Fruit fly (Drosophila melanogaster) whole organism, embryonic: ENCODE measurements around the gene Yif1.

Experiments used
- ATbp ChIP-seq: fragments of 200-800 bp; sonication (Bioruptor generic); optimal IDR thresholded peaks from 2 replicates; lab custom pipeline; 2017; ENCODE audit warnings: missing biosample characterization, mild to moderate bottlenecking, missing genetic modification characterization, missing genetic modification reagents
- Abd-B ChIP-seq: fragments of 200-800 bp; sonication (Bioruptor generic); optimal IDR thresholded peaks from 2 replicates; lab custom pipeline; 2018; ENCODE audit warnings: missing biosample characterization, mild to moderate bottlenecking, missing genetic modification characterization, moderate library complexity
- BEAF-32 ChIP-seq: fragments of 200-800 bp; sonication (Bioruptor generic); optimal IDR thresholded peaks from 3 replicates; lab custom pipeline; 2017; ENCODE audit warnings: missing biosample characterization, missing genetic modification characterization, mild to moderate bottlenecking, moderate library complexity, missing genetic modification reagents
- CG10267 ChIP-seq: fragments of 200-800 bp; sonication (Bioruptor generic); optimal IDR thresholded peaks from 2 replicates; lab custom pipeline; 2018; ENCODE audit warnings: missing biosample characterization, mild to moderate bottlenecking, missing genetic modification characterization, moderate library complexity
- CG12391 ChIP-seq: fragments of 200-800 bp; sonication (Bioruptor generic); optimal IDR thresholded peaks from 3 replicates; lab custom pipeline; 2018; ENCODE audit warnings: missing biosample characterization, mild to moderate bottlenecking, missing genetic modification characterization, moderate library complexity
- CG12659 ChIP-seq: fragments of 200-800 bp; sonication (Bioruptor generic); optimal IDR thresholded peaks from 3 replicates; lab custom pipeline; 2017; ENCODE audit warnings: mild to moderate bottlenecking, missing biosample characterization, missing genetic modification reagents, missing genetic modification characterization
- CG15479 ChIP-seq: fragments of 200-800 bp; sonication (Bioruptor generic); optimal IDR thresholded peaks from 3 replicates; lab custom pipeline; 2019; ENCODE audit warnings: missing biosample characterization, mild to moderate bottlenecking, missing genetic modification characterization, moderate library complexity
- CG16813 ChIP-seq: fragments of 200-800 bp; sonication (Bioruptor generic); IDR thresholded peaks from 3 replicates; pipeline ENCODE4 v1.3.6; 2022; ENCODE audit warnings: missing biosample characterization, missing genetic modification characterization; ENCODE audit not compliant: partially characterized antibody
- CG16815 ChIP-seq: fragments of 200-800 bp; sonication (Bioruptor generic); optimal IDR thresholded peaks from 3 replicates; lab custom pipeline; 2017; ENCODE audit warnings: missing biosample characterization, mild to moderate bottlenecking, missing genetic modification characterization
- CG17359 ChIP-seq: fragments of 200-800 bp; sonication (Bioruptor generic); optimal IDR thresholded peaks from 3 replicates; lab custom pipeline; 2018; ENCODE audit warnings: missing biosample characterization, mild to moderate bottlenecking, missing genetic modification characterization, moderate library complexity
- CG2712 ChIP-seq: fragments of 200-800 bp; optimal IDR thresholded peaks from 3 replicates; lab custom pipeline; 2019; ENCODE audit warnings: missing biosample characterization, mild to moderate bottlenecking, missing genetic modification characterization, moderate library complexity
- CG30020 ChIP-seq: fragments of 200-800 bp; optimal IDR thresholded peaks from 2 replicates; lab custom pipeline; 2019; ENCODE audit warnings: missing biosample characterization, mild to moderate bottlenecking, missing genetic modification characterization, moderate library complexity
- CG31441 ChIP-seq: fragments of 200-800 bp; sonication (Bioruptor generic); IDR thresholded peaks from 2 replicates; pipeline ENCODE4 v1.3.6; 2022; ENCODE audit warnings: missing biosample characterization, missing genetic modification characterization
- CG5245 ChIP-seq: fragments of 200-800 bp; sonication (Bioruptor generic); optimal IDR thresholded peaks from 3 replicates; lab custom pipeline; 2016; ENCODE audit warnings: missing biosample characterization, missing genetic modification characterization
- CG7745 ChIP-seq: fragments of 200-800 bp; sonication (Bioruptor generic); optimal IDR thresholded peaks from 2 replicates; lab custom pipeline; 2018; ENCODE audit warnings: missing biosample characterization, mild to moderate bottlenecking, missing genetic modification characterization, moderate library complexity
- CG7786 ChIP-seq: fragments of 200-800 bp; sonication (Bioruptor generic); optimal IDR thresholded peaks from 2 replicates; lab custom pipeline; 2016; ENCODE audit warnings: missing biosample characterization, missing genetic modification characterization
- CG8924 ChIP-seq: fragments of 200-800 bp; optimal IDR thresholded peaks from 3 replicates; lab custom pipeline; 2019; ENCODE audit warnings: missing biosample characterization, mild to moderate bottlenecking, missing genetic modification characterization, moderate library complexity
- CG9797 ChIP-seq: fragments of 200-800 bp; sonication (Bioruptor generic); optimal IDR thresholded peaks from 3 replicates; lab custom pipeline; 2018; ENCODE audit warnings: missing biosample characterization, mild to moderate bottlenecking, missing genetic modification characterization
- CG9817 ChIP-seq: fragments of 200-800 bp; sonication (Bioruptor generic); optimal IDR thresholded peaks from 2 replicates; lab custom pipeline; 2018; ENCODE audit warnings: missing biosample characterization, mild to moderate bottlenecking, missing genetic modification characterization, moderate library complexity
- CG9932 ChIP-seq: fragments of 200-800 bp; sonication (Bioruptor generic); IDR thresholded peaks from 2 replicates; pipeline ENCODE4 v1.3.6; 2022; ENCODE audit warnings: missing biosample characterization, missing genetic modification characterization
- CoRest ChIP-seq: fragments of 200-800 bp; sonication (Bioruptor generic); optimal IDR thresholded peaks from 3 replicates; lab custom pipeline; 2018; ENCODE audit warnings: missing biosample characterization, mild to moderate bottlenecking, missing genetic modification characterization, moderate library complexity
- D19B ChIP-seq: fragments of 200-800 bp; sonication (Bioruptor generic); optimal IDR thresholded peaks from 2 replicates; lab custom pipeline; 2017; ENCODE audit warnings: missing biosample characterization, mild to moderate bottlenecking, missing genetic modification characterization
- Dbx ChIP-seq: fragments of 200-800 bp; sonication (Bioruptor generic); IDR thresholded peaks from 3 replicates; pipeline ENCODE4 v1.3.6; 2022; ENCODE audit warnings: missing biosample characterization, missing genetic modification characterization
- Dref ChIP-seq: fragments of 200-800 bp; sonication (Bioruptor generic); IDR thresholded peaks from 2 replicates; pipeline ENCODE4 v1.3.6; 2022; ENCODE audit warnings: missing biosample characterization, missing genetic modification characterization
- Ets97D ChIP-seq: fragments of 200-800 bp; sonication (Bioruptor generic); optimal IDR thresholded peaks from 3 replicates; lab custom pipeline; 2016; ENCODE audit warnings: missing biosample characterization, missing genetic modification characterization
- HLH3B ChIP-seq: fragments of 200-800 bp; sonication (Bioruptor generic); IDR thresholded peaks from 2 replicates; pipeline ENCODE4 v1.3.6; 2022; ENCODE audit warnings: missing biosample characterization, missing genetic modification characterization
- HLH4C ChIP-seq: fragments of 200-800 bp; sonication (Bioruptor generic); IDR thresholded peaks from 3 replicates; pipeline ENCODE4 v1.3.6; 2022; ENCODE audit warnings: missing biosample characterization, missing genetic modification characterization; ENCODE audit not compliant: partially characterized antibody
- HLH54F ChIP-seq: fragments of 200-800 bp; sonication (Bioruptor generic); optimal IDR thresholded peaks from 3 replicates; lab custom pipeline; 2016; ENCODE audit warnings: missing biosample characterization, missing genetic modification characterization
- MBD-R2 ChIP-seq: fragments of 200-800 bp; sonication (Bioruptor generic); IDR thresholded peaks from 2 replicates; pipeline ENCODE4 v1.3.6; 2022; ENCODE audit warnings: missing biosample characterization, missing genetic modification characterization
- Ptx1 ChIP-seq: fragments of 200-800 bp; sonication (Bioruptor generic); IDR thresholded peaks from 2 replicates; pipeline ENCODE4 v1.3.6; 2022; ENCODE audit warnings: missing biosample characterization, missing genetic modification characterization
- TFAM ChIP-seq: fragments of 200-800 bp; sonication (Bioruptor generic); optimal IDR thresholded peaks from 2 replicates; lab custom pipeline; 2017; ENCODE audit warnings: missing biosample characterization, missing genetic modification characterization, inconsistent platforms
- amos ChIP-seq: fragments of 200-800 bp; sonication (Bioruptor generic); IDR thresholded peaks from 2 replicates; pipeline ENCODE4 v1.3.6; 2022; ENCODE audit warnings: missing biosample characterization, missing genetic modification characterization; ENCODE audit not compliant: partially characterized antibody
- ase ChIP-seq: fragments of 200-800 bp; sonication (Bioruptor generic); IDR thresholded peaks from 3 replicates; pipeline ENCODE4 v1.3.6; 2022; ENCODE audit warnings: missing biosample characterization, missing genetic modification characterization
- az2 ChIP-seq: fragments of 200-800 bp; sonication (Bioruptor generic); optimal IDR thresholded peaks from 3 replicates; lab custom pipeline; 2016; ENCODE audit warnings: missing biosample characterization, missing genetic modification characterization
- bcd ChIP-seq: fragments of 200-800 bp; sonication (Bioruptor generic); optimal IDR thresholded peaks from 2 replicates; lab custom pipeline; 2017; ENCODE audit warnings: missing biosample characterization, mild to moderate bottlenecking, missing genetic modification characterization
- bowl ChIP-seq: fragments of 200-800 bp; sonication (Bioruptor generic); IDR thresholded peaks from 2 replicates; pipeline ENCODE4 v1.3.6; 2022; ENCODE audit warnings: missing biosample characterization, missing genetic modification characterization
- ci ChIP-seq: fragments of 200-800 bp; sonication (Bioruptor generic); IDR thresholded peaks from 3 replicates; pipeline ENCODE4 v1.3.6; 2022; ENCODE audit warnings: missing biosample characterization, missing genetic modification characterization
- danr ChIP-seq: fragments of 200-800 bp; sonication (Bioruptor generic); IDR thresholded peaks from 2 replicates; pipeline ENCODE4 v1.3.6; 2022; ENCODE audit warnings: missing biosample characterization, missing genetic modification characterization
- gfzf ChIP-seq: fragments of 200-800 bp; sonication (Bioruptor generic); optimal IDR thresholded peaks from 2 replicates; lab custom pipeline; 2016; ENCODE audit warnings: missing biosample characterization, mild to moderate bottlenecking, missing genetic modification characterization, moderate library complexity
- ind ChIP-seq: fragments of 200-800 bp; sonication (Bioruptor generic); optimal IDR thresholded peaks from 3 replicates; lab custom pipeline; 2016; ENCODE audit warnings: missing biosample characterization, missing genetic modification characterization
- kay ChIP-seq: fragments of 200-800 bp; sonication (Bioruptor generic); optimal IDR thresholded peaks from 2 replicates; lab custom pipeline; 2016; ENCODE audit warnings: missing biosample characterization, missing genetic modification characterization
- pan ChIP-seq, 4 experiments: fragments of >200 bp in 3 of 4; fragments of 200-800 bp in 1 of 4; sonication (Bioruptor generic) in 1 of 4; optimal IDR thresholded peaks in 3 of 4; IDR thresholded peaks in 1 of 4; 2 replicates each; pipeline versions ENCODE4 v1.3.6 to Lab custom; 2017 to 2022; ENCODE audit warnings: missing biosample characterization in 2 of 4, missing genetic modification characterization in 2 of 4, mixed read lengths in 1 of 4
- phol ChIP-seq: fragments of 200-800 bp; sonication (Bioruptor generic); optimal IDR thresholded peaks from 3 replicates; lab custom pipeline; 2018; ENCODE audit warnings: missing biosample characterization, mild to moderate bottlenecking, missing genetic modification characterization, moderate library complexity
- ranshi ChIP-seq: fragments of 200-800 bp; sonication (Bioruptor generic); IDR thresholded peaks from 2 replicates; pipeline ENCODE4 v1.3.6; 2022; ENCODE audit warnings: missing biosample characterization, missing genetic modification characterization
- row ChIP-seq: fragments of 200-800 bp; sonication (Bioruptor generic); IDR thresholded peaks from 3 replicates; pipeline ENCODE4 v1.3.6; 2022; ENCODE audit warnings: missing biosample characterization, missing genetic modification characterization
- sens ChIP-seq: fragments of 200-800 bp; sonication (Bioruptor generic); peaks from one replicate; lab custom pipeline; 2016; ENCODE audit warnings: missing biosample characterization, missing genetic modification characterization
- slbo ChIP-seq: fragments of 200-800 bp; sonication (Bioruptor generic); IDR thresholded peaks from 2 replicates; pipeline ENCODE4 v1.3.6; 2022; ENCODE audit warnings: missing biosample characterization, missing genetic modification characterization
- trem ChIP-seq: fragments of 200-800 bp; optimal IDR thresholded peaks from 3 replicates; lab custom pipeline; 2019; ENCODE audit warnings: missing biosample characterization, mild to moderate bottlenecking, missing genetic modification characterization, moderate library complexity

Gene Yif1

DNA sequence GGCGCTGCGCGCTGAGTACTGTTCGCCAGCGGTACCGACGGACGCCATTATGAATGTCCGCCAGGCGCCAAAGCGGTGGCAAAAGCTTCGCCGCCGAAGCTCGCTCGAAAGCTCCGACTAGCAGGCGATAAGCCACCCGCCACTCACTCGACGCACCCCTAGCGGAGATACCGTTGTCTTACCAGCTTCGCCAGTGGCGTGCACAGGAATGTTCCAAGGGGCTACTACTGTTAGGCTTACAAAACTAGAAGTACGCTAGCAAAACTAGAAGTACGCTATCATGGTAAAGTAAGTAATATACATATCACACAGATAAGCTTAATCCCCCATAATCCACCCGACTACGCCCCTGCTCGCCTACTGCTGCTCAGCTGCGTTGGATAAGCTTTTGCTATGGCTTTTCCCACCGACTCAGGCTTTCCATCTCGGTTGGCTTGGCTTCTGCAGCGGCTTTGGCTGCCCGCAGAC, 3.5 kb upstream of the Yif1 start, which contains the start of gene amon (continued):
- peak; percentile 96 for TF ChIP-seq bowl (GFP tag; lab: Robert Waterston, UW)
- peak; percentile 98 for TF ChIP-seq kay (GFP tag; lab: Kevin White, UChicago)
- TF ChIP-seq Dbx (GFP tag; lab: Robert Waterston, UW): peak; percentile 100
- no peak for TF ChIP-seq CG7745 (tag; lab: Kevin White, UChicago)
- peak; percentile 94 for TF ChIP-seq D19B (GFP tag; lab: Kevin White, UChicago)
- peak; percentile 99 for TF ChIP-seq ATbp (GFP tag; lab: Kevin White, UChicago)
- peak; percentile 99 for TF ChIP-seq CG7786
- TF ChIP-seq CG17359: peak; percentile 99

DNA sequence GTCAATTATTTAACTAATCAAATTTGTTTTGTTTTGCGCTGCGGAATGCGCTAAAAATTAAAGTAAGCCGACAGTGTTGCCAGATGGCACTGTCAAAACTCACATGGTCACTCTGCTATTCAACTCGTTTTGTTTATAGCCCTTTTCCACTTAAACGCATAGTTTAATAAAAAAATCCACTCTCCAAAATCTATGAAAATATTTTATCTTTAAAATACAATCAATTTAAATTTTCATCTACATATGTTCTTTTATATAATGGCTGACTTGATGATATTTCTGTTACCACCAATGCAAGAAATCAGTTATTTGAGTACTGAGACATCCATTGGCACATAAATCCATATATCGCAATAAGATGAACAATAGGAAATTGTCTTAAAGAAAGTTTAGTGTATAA, 376 bp upstream of the Yif1 start, which contains the start of gene CG6425:
TSS of gene CG6425 (minus strand) at position 95 of the 400 bp plus-strand sequence.
- TF ChIP-seq ranshi (GFP tag; lab: Robert Waterston, UW) (peak; percentile 54), CG9932 (GFP tag; lab: Robert Waterston, UW) (peak; percentile 69), amos (peak; percentile 46), row (GFP tag; lab: Robert Waterston, UW) (peak; percentile 89), CoRest (peak; percentile 63), ind (GFP tag; lab: Kevin White, UChicago) (peak; percentile 13), slbo (GFP tag; lab: Robert Waterston, UW) (peak; percentile 72), pan (optimal IDR thresholded peaks at IDR 0.05; lab: Kevin White, UChicago) (no peak), pan (GFP tag; optimal IDR thresholded peaks at IDR 0.05 in 1 of 2, IDR thresholded peaks at IDR 0.05 in 1 of 2) (peak in 1 of 2 experiments; percentile 34), CG12391 (tag; lab: Kevin White, UChicago) (peak; percentile 35), CG15479 (GFP tag; lab: Kevin White, UChicago) (no peak), HLH3B (peak; percentile 12; the same call in 1 of the 2 replicates), Abd-B (GFP tag; lab: Kevin White, UChicago) (peak; percentile 60), CG2712 (tag; lab: Kevin White, UChicago) (peak; percentile 42), sens (GFP tag; lab: Kevin White, UChicago) (peak; percentile 78), az2 (peak; percentile 3), CG8924 (tag; lab: Kevin White, UChicago) (peak; percentile 23), CG16815 (peak; percentile 4), danr (GFP tag; lab: Robert Waterston, UW) (no peak), Ptx1 (GFP tag; lab: Robert Waterston, UW) (peak; percentile 27; the same call in 1 of the 2 replicates), ci (GFP tag; lab: Robert Waterston, UW) (peak; percentile 13; the same call in 1 of the 3 replicates), CG9817 (peak; percentile 50), CG31441 (peak; percentile 38; the same call in 1 of the 2 replicates), CG16813 (GFP tag; lab: Robert Waterston, UW) (0 out of 3 replicates have a peak, but pooled peaks have one; percentile 30), MBD-R2 (GFP tag; lab: Robert Waterston, UW) (peak; percentile 64), BEAF-32 (GFP tag; lab: Kevin White, UChicago) (peak; percentile 48), gfzf (GFP tag; lab: Kevin White, UChicago) (peak; percentile 62), HLH54F (GFP tag; lab: Kevin White, UChicago) (peak; percentile 11), CG30020 (tag; lab: Kevin White, UChicago) (peak; percentile 89), HLH4C (GFP tag; lab: Robert Waterston, UW) (no peak), Ets97D (GFP tag; lab: Kevin White, UChicago) (peak; percentile 6), ase (GFP tag; lab: Robert Waterston, UW) (0 out of 3 replicates have a peak, but pooled peaks have one; percentile 7), CG5245 (GFP tag; lab: Kevin White, UChicago) (no peak), trem (peak; percentile 8), CG10267 (tag; lab: Kevin White, UChicago) (peak; percentile 16), bcd (no peak), TFAM (GFP tag; lab: Kevin White, UChicago) (no peak), CG12659 (GFP tag; lab: Kevin White, UChicago) (peak; percentile 52), CG9797 (GFP tag; lab: Kevin White, UChicago) (peak; percentile 31), phol (tag; lab: Kevin White, UChicago) (peak; percentile 51), Dref (peak; percentile 44)
